Fruit fly (Drosophila melanogaster) ovary, adult (tissue): ENCODE results near the gene Rbm13.

Experiments used
- CG17801 ChIP-seq: fragments of 200-800 bp; optimal IDR thresholded peaks from 2 replicates; lab custom pipeline; 2019; ENCODE audit warnings: missing biosample characterization, mild to moderate bottlenecking, missing genetic modification characterization, moderate library complexity; ENCODE audit not compliant: partially characterized antibody

The Rbm13 gene

dm6 chrX:8885177-8885576, 16.3 kb upstream of the Rbm13 start:
- TF ChIP-seq CG17801 (GFP tag; lab: Kevin White, UChicago), result no peak

dm6 chrX:8887410-8887809, 14.1 kb upstream of the Rbm13 start:
- TF ChIP-seq CG17801 (GFP tag; lab: Kevin White, UChicago), result no peak

- no peak for TF ChIP-seq CG17801 (GFP tag; lab: Kevin White, UChicago)
Measured at dm6 chrX:8888861-8889392, 12.6 kb upstream of the Rbm13 start.

dm6 chrX:8890974-8891373, 10.5 kb upstream of the Rbm13 start:
- TF ChIP-seq CG17801 (GFP tag; lab: Kevin White, UChicago), result no peak

- peak; percentile 70 for TF ChIP-seq CG17801 (GFP tag; lab: Kevin White, UChicago)
Measured at dm6 chrX:8891565-8892276, 9.8 kb upstream of the Rbm13 start.

dm6 chrX:8892445-8893009, 9.0 kb upstream of the Rbm13 start:
- peak; percentile 35 for TF ChIP-seq CG17801 (GFP tag; lab: Kevin White, UChicago)

dm6 chrX:8893378-8893912, 8.1 kb upstream of the Rbm13 start:
- TF ChIP-seq CG17801 (GFP tag; lab: Kevin White, UChicago), result no peak

- TF ChIP-seq CG17801 (GFP tag; lab: Kevin White, UChicago), result peak; percentile 74
Measured at dm6 chrX:8894315-8895017, 7.0 kb upstream of the Rbm13 start.

- peak; percentile 49 for TF ChIP-seq CG17801 (GFP tag; lab: Kevin White, UChicago)
Measured at dm6 chrX:8895018-8895392, 6.5 kb upstream of the Rbm13 start.

- TF ChIP-seq CG17801 (GFP tag; lab: Kevin White, UChicago), result no peak
Measured at dm6 chrX:8895413-8895812, 6.1 kb upstream of the Rbm13 start.

- peak; percentile 91 for TF ChIP-seq CG17801 (GFP tag; lab: Kevin White, UChicago)
Measured at dm6 chrX:8896080-8896479, 5.4 kb upstream of the Rbm13 start.

dm6 chrX:8896845-8897775, 4.4 kb upstream of the Rbm13 start:
- peak; percentile 42 for TF ChIP-seq CG17801 (GFP tag; lab: Kevin White, UChicago)

- TF ChIP-seq CG17801 (GFP tag; lab: Kevin White, UChicago), result peak; percentile 85
Measured at dm6 chrX:8897859-8898427, 3.6 kb upstream of the Rbm13 start, which contains the start of gene Moe. TSS of gene Moe (minus strand) at chrX:8898332.

- no peak for TF ChIP-seq CG17801 (GFP tag; lab: Kevin White, UChicago)
Measured at dm6 chrX:8900094-8900493, 1.4 kb upstream of the Rbm13 start, which contains the start of gene Uros1. TSS of gene Uros1 (minus strand) at chrX:8900264.
